Worm (Caenorhabditis elegans) whole organism, L1 larva: ENCODE measurements around the gene R193.1.

ENCODE experiments used
- C16A3.4 ChIP-seq: fragments of 150-350 bp; optimal IDR thresholded peaks from 2 replicates; lab custom pipeline; 2014; ENCODE audit warnings: missing biosample characterization, missing genetic modification characterization
- F16B12.6 ChIP-seq: fragments of 150-350 bp; optimal IDR thresholded peaks from 2 replicates; lab custom pipeline; 2014; ENCODE audit warnings: missing biosample characterization, missing genetic modification characterization
- aha-1 ChIP-seq: fragments of 150-350 bp; optimal IDR thresholded peaks from 2 replicates; lab custom pipeline; 2014; ENCODE audit warnings: missing biosample characterization, missing genetic modification characterization
- ceh-63 ChIP-seq: fragments of 200-800 bp; sonication (Bioruptor generic); optimal IDR thresholded peaks from 2 replicates; lab custom pipeline; 2018; ENCODE audit warnings: mild to moderate bottlenecking, missing genetic modification characterization, missing compliant biosample characterization
- ceh-8 ChIP-seq: fragments of 200-800 bp; sonication (Bioruptor generic); optimal IDR thresholded peaks from 2 replicates; lab custom pipeline; 2018; ENCODE audit warnings: mild to moderate bottlenecking, missing genetic modification characterization, moderate library complexity, missing compliant biosample characterization
- ceh-90 ChIP-seq: sonication (generic microtip); optimal IDR thresholded peaks from 2 replicates; lab custom pipeline; 2016; ENCODE audit warnings: missing genetic modification characterization, missing compliant biosample characterization
- ces-1 ChIP-seq: fragments of 150-350 bp; optimal IDR thresholded peaks from 2 replicates; lab custom pipeline; 2014; ENCODE audit warnings: missing biosample characterization, missing genetic modification reagents, missing genetic modification characterization
- dsc-1 ChIP-seq: sonication (generic microtip); optimal IDR thresholded peaks from 2 replicates; lab custom pipeline; 2016; ENCODE audit warnings: mild to moderate bottlenecking, missing genetic modification characterization, missing compliant biosample characterization
- efl-1 ChIP-seq, 4 experiments: fragments of 150-350 bp; optimal IDR thresholded peaks in 3 of 4; peaks in 1 of 4; 1 replicate in 1 of 4; 2 replicates in 3 of 4; lab custom pipeline; 2014; ENCODE audit warnings: missing biosample characterization in 2 of 4, missing genetic modification characterization in 2 of 4, missing genetic modification reagents in 2 of 4
- efl-3 ChIP-seq: fragments of 200-800 bp; sonication (Bioruptor generic); optimal IDR thresholded peaks from 2 replicates; lab custom pipeline; 2018; ENCODE audit warnings: mild to moderate bottlenecking, missing genetic modification characterization, missing compliant biosample characterization
- egl-27 ChIP-seq, 2 experiments: fragments of 150-350 bp in 1 of 2; sonication (generic microtip); optimal IDR thresholded peaks; 3 replicates each; lab custom pipeline; 2017 to 2018; ENCODE audit warnings: missing biosample characterization in 2 of 2, missing genetic modification characterization in 2 of 2, missing genetic modification reagents in 2 of 2
- elt-2 ChIP-seq: sonication (generic microtip); optimal IDR thresholded peaks from 2 replicates; lab custom pipeline; 2016; ENCODE audit warnings: missing genetic modification characterization, mild to moderate bottlenecking, inconsistent platforms, missing compliant biosample characterization, missing genetic modification reagents
- elt-3 ChIP-seq, 6 experiments: fragments of 150-350 bp in 1 of 6; sonication (generic microtip); optimal IDR thresholded peaks; 2 replicates each; lab custom pipeline; 2017 to 2018; ENCODE audit warnings: missing biosample characterization in 6 of 6, missing genetic modification characterization in 6 of 6, inconsistent platforms in 1 of 6
- fkh-10 ChIP-seq: sonication (generic microtip); optimal IDR thresholded peaks from 2 replicates; lab custom pipeline; 2017; ENCODE audit warnings: missing biosample characterization, missing genetic modification reagents, missing genetic modification characterization
- fkh-8 ChIP-seq: sonication (generic microtip); optimal IDR thresholded peaks from 2 replicates; lab custom pipeline; 2016; ENCODE audit warnings: mild to moderate bottlenecking, missing genetic modification characterization, missing compliant biosample characterization
- fos-1 ChIP-seq: fragments of 150-350 bp; optimal IDR thresholded peaks from 2 replicates; lab custom pipeline; 2014; ENCODE audit warnings: missing biosample characterization, missing genetic modification characterization
- hlh-17 ChIP-seq: fragments of 200-800 bp; sonication (Bioruptor generic); optimal IDR thresholded peaks from 2 replicates; lab custom pipeline; 2018; ENCODE audit warnings: missing genetic modification characterization, mild to moderate bottlenecking, missing compliant biosample characterization, moderate library complexity, borderline replicate concordance
- hlh-4 ChIP-seq: sonication (generic microtip); optimal IDR thresholded peaks from 2 replicates; lab custom pipeline; 2016; ENCODE audit warnings: mild to moderate bottlenecking, missing genetic modification characterization, missing compliant biosample characterization
- hpl-2 ChIP-seq: fragments of 150-350 bp; optimal IDR thresholded peaks from 2 replicates; lab custom pipeline; 2014; ENCODE audit warnings: missing biosample characterization, missing genetic modification reagents, missing genetic modification characterization
- irx-1 ChIP-seq: sonication (generic microtip); optimal IDR thresholded peaks from 2 replicates; lab custom pipeline; 2016; ENCODE audit warnings: missing genetic modification characterization, missing compliant biosample characterization
- isw-1 ChIP-seq: fragments of 200-800 bp; sonication (Bioruptor generic); IDR thresholded peaks from 2 replicates; pipeline ENCODE4 v1.3.6; 2022; ENCODE audit warnings: missing genetic modification characterization, missing compliant biosample characterization
- lin-14 ChIP-seq: fragments of 200-800 bp; sonication (Bioruptor generic); optimal IDR thresholded peaks from 2 replicates; lab custom pipeline; 2018; ENCODE audit warnings: mild to moderate bottlenecking, missing genetic modification characterization, moderate library complexity, missing compliant biosample characterization
- lin-35 ChIP-seq, 2 experiments: fragments of 150-350 bp; optimal IDR thresholded peaks; 2 replicates each; lab custom pipeline; 2014; ENCODE audit warnings: missing biosample characterization in 2 of 2, missing genetic modification characterization in 2 of 2, missing genetic modification reagents in 2 of 2
- lin-39 ChIP-seq: fragments of 150-350 bp; optimal IDR thresholded peaks from 2 replicates; lab custom pipeline; 2014; ENCODE audit warnings: missing biosample characterization, missing genetic modification reagents, missing genetic modification characterization
- lir-3 ChIP-seq: sonication (generic microtip); optimal IDR thresholded peaks from 2 replicates; lab custom pipeline; 2016; ENCODE audit warnings: mild to moderate bottlenecking, missing genetic modification characterization, moderate library complexity, missing compliant biosample characterization; ENCODE audit not compliant: poor library complexity
- mdl-1 ChIP-seq, 2 experiments: fragments of 150-350 bp; optimal IDR thresholded peaks; 2 replicates each; lab custom pipeline; 2014 to 2017; ENCODE audit warnings: missing biosample characterization in 2 of 2, missing genetic modification characterization in 2 of 2, inconsistent platforms in 1 of 2
- mef-2 ChIP-seq: fragments of 150-350 bp; optimal IDR thresholded peaks from 2 replicates; lab custom pipeline; 2014; ENCODE audit warnings: missing biosample characterization, missing genetic modification characterization
- nhr-12 ChIP-seq: sonication (generic microtip); optimal IDR thresholded peaks from 2 replicates; lab custom pipeline; 2017; ENCODE audit warnings: missing biosample characterization, missing genetic modification characterization
- nhr-71 ChIP-seq: sonication (generic microtip); optimal IDR thresholded peaks from 2 replicates; lab custom pipeline; 2016; ENCODE audit warnings: mild to moderate bottlenecking, missing genetic modification characterization, moderate library complexity, missing compliant biosample characterization
- nhr-84 ChIP-seq: sonication (generic microtip); optimal IDR thresholded peaks from 2 replicates; lab custom pipeline; 2017; ENCODE audit warnings: missing biosample characterization, missing genetic modification characterization
- nhr-90 ChIP-seq: sonication (generic microtip); optimal IDR thresholded peaks from 2 replicates; lab custom pipeline; 2016; ENCODE audit warnings: mild to moderate bottlenecking, missing genetic modification characterization, missing compliant biosample characterization; ENCODE audit not compliant: poor library complexity
- rnt-1 ChIP-seq: sonication (generic microtip); optimal IDR thresholded peaks from 2 replicates; lab custom pipeline; 2016; ENCODE audit warnings: mild to moderate bottlenecking, missing genetic modification characterization, moderate library complexity, missing compliant biosample characterization
- snpc-4 ChIP-seq: fragments of 150-350 bp; optimal IDR thresholded peaks from 2 replicates; lab custom pipeline; 2014; ENCODE audit warnings: missing biosample characterization, missing genetic modification characterization
- snu-23 ChIP-seq: sonication (generic microtip); optimal IDR thresholded peaks from 2 replicates; lab custom pipeline; 2016; ENCODE audit warnings: missing genetic modification characterization, missing compliant biosample characterization
- sox-4 ChIP-seq: sonication (generic microtip); optimal IDR thresholded peaks from 2 replicates; lab custom pipeline; 2016; ENCODE audit warnings: missing genetic modification characterization, missing compliant biosample characterization
- sptf-1 ChIP-seq: fragments of 150-350 bp; optimal IDR thresholded peaks from 2 replicates; lab custom pipeline; 2014; ENCODE audit warnings: missing biosample characterization, missing genetic modification characterization
- swsn-7 ChIP-seq: sonication (generic microtip); optimal IDR thresholded peaks from 2 replicates; lab custom pipeline; 2016; ENCODE audit warnings: missing genetic modification characterization, missing compliant biosample characterization
- tbx-2 ChIP-seq: sonication (generic microtip); optimal IDR thresholded peaks from 2 replicates; lab custom pipeline; 2016; ENCODE audit warnings: missing genetic modification characterization, missing compliant biosample characterization
- unc-130 ChIP-seq: fragments of 150-350 bp; optimal IDR thresholded peaks from 2 replicates; lab custom pipeline; 2017; ENCODE audit warnings: missing biosample characterization, missing genetic modification characterization, inconsistent platforms
- unc-30 ChIP-seq: sonication (generic microtip); optimal IDR thresholded peaks from 2 replicates; lab custom pipeline; 2017; ENCODE audit warnings: missing biosample characterization, missing genetic modification characterization
- unc-62 ChIP-seq: fragments of 150-350 bp; optimal IDR thresholded peaks from 2 replicates; lab custom pipeline; 2014; ENCODE audit warnings: missing biosample characterization, missing genetic modification reagents, missing genetic modification characterization
- unc-86 ChIP-seq: sonication (generic microtip); optimal IDR thresholded peaks from 2 replicates; lab custom pipeline; 2016; ENCODE audit warnings: missing genetic modification characterization, missing compliant biosample characterization
- xbp-1 ChIP-seq: sonication (generic microtip); optimal IDR thresholded peaks from 2 replicates; lab custom pipeline; 2016; ENCODE audit warnings: missing genetic modification characterization, missing compliant biosample characterization
- zag-1 ChIP-seq: fragments of 150-350 bp; optimal IDR thresholded peaks from 2 replicates; lab custom pipeline; 2014; ENCODE audit warnings: missing biosample characterization, missing genetic modification characterization
- ztf-11 ChIP-seq, 2 experiments: sonication (generic microtip); optimal IDR thresholded peaks; 2 replicates each; lab custom pipeline; 2016 to 2017; ENCODE audit warnings: missing genetic modification characterization in 2 of 2, missing biosample characterization in 1 of 2, missing compliant biosample characterization in 1 of 2
- ztf-4 ChIP-seq: fragments of 150-350 bp; optimal IDR thresholded peaks from 2 replicates; lab custom pipeline; 2014; ENCODE audit warnings: missing biosample characterization, missing genetic modification characterization

R193.1 gene

ce11 chrX:1108874-1109273 lies 45.9 kb upstream of the R193.1 start (continued):
- TF ChIP-seq nhr-71 (tag; lab: Kevin White, UChicago) (peak; percentile 44), hlh-17 (GFP tag; lab: Kevin White, UChicago) (no peak), irx-1 (tag; lab: Kevin White, UChicago) (no peak), rnt-1 (tag; lab: Kevin White, UChicago) (peak; percentile 94), C16A3.4 (tag; lab: Kevin White, UChicago) (no peak), xbp-1 (tag; lab: Kevin White, UChicago) (no peak), hpl-2 (GFP tag; lab: Kevin White, UChicago) (no peak), dsc-1 (tag; lab: Kevin White, UChicago) (no peak), tbx-2 (no peak), fkh-10 (no peak), nhr-12 (tag; lab: Kevin White, UChicago) (no peak), lin-39 (peak; percentile 74), ces-1 (no peak), lir-3 (tag; lab: Kevin White, UChicago) (no peak), ceh-8 (GFP tag; lab: Kevin White, UChicago) (no peak), sptf-1 (tag; lab: Kevin White, UChicago) (no peak), mdl-1 (tag; optimal IDR thresholded peaks at IDR 0.05; lab: Kevin White, UChicago) (no peak), unc-130 (peak; percentile 24), elt-2 (no peak), sox-4 (tag; lab: Kevin White, UChicago) (no peak), unc-62 (GFP tag; lab: Kevin White, UChicago) (no peak), ztf-11 (tag; optimal IDR thresholded peaks at IDR 0.05; lab: Kevin White, UChicago) (no peak), fkh-8 (tag; lab: Kevin White, UChicago) (no peak), unc-86 (tag; lab: Kevin White, UChicago) (no peak), egl-27 (tag; optimal IDR thresholded peaks at IDR 0.05; lab: Kevin White, UChicago) (no peak)

DNA sequence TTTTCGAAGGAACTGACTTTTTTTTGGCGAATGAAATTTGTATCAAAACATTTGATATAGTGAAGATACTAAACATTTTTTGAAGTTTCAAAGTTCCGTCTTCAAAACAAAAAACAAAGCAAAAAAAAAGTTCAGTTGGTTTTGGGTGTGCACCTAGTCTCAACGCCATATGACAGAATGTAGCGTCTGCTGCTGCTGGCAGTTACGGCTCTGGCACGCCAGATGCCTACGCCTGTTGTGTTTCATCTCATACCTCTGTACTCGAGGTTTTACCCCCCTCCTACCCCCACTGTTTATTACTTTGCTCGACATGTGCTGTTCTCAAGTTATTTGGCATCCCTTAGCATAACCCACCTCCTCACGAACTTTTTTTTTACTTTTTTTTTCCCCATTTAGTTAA lies 44.0 kb upstream of the R193.1 start:
- peak; percentile 55 for TF ChIP-seq rnt-1 (tag; lab: Kevin White, UChicago)
- TF ChIP-seq nhr-71 (tag; lab: Kevin White, UChicago), result peak; percentile 38
- TF ChIP-seq ceh-8 (GFP tag; lab: Kevin White, UChicago), result no peak
- TF ChIP-seq fos-1 (tag; lab: Kevin White, UChicago), result no peak
- TF ChIP-seq elt-2, result no peak
- no peak for TF ChIP-seq isw-1 (GFP tag; lab: Robert Waterston, UW)
- TF ChIP-seq unc-30 (tag; lab: Kevin White, UChicago), result no peak
- TF ChIP-seq lin-14 (GFP tag; lab: Kevin White, UChicago), result peak; percentile 51
- TF ChIP-seq C16A3.4 (tag; lab: Kevin White, UChicago), result no peak

ce11 chrX:1111603-1112002 lies 43.1 kb upstream of the R193.1 start, which contains the start of gene C05D9.3:
Gene C05D9.3 (plus strand): TSS chrX:1111903.
- TF ChIP-seq C16A3.4 (tag; lab: Kevin White, UChicago) (no peak), sptf-1 (tag; lab: Kevin White, UChicago) (no peak), rnt-1 (tag; lab: Kevin White, UChicago) (no peak), unc-130 (no peak), aha-1 (no peak), nhr-90 (tag; lab: Kevin White, UChicago) (no peak), snu-23 (GFP tag; lab: Kevin White, UChicago) (no peak), snpc-4 (tag; lab: Kevin White, UChicago) (no peak), ztf-11 (tag; optimal IDR thresholded peaks at IDR 0.05; lab: Kevin White, UChicago) (no peak), nhr-71 (tag; lab: Kevin White, UChicago) (no peak), efl-1 (optimal IDR thresholded peaks at IDR 0.05; lab: Kevin White, UChicago) (no peak), efl-1 (GFP tag; optimal IDR thresholded peaks at IDR 0.05 in 1 of 2; lab: Kevin White, UChicago) (no peak), lin-35 (GFP tag; optimal IDR thresholded peaks at IDR 0.05; lab: Kevin White, UChicago) (no peak)
- TF ChIP-seq, all 84 proteins: peak for 0

ce11 chrX:1115207-1115606 lies 39.5 kb upstream of the R193.1 start:
- TF ChIP-seq F16B12.6 (tag; lab: Kevin White, UChicago), result no peak
- no peak for TF ChIP-seq ztf-4 (tag; lab: Kevin White, UChicago)
- TF ChIP-seq ceh-63 (GFP tag; lab: Kevin White, UChicago), result no peak
- TF ChIP-seq zag-1, result no peak
- no peak for TF ChIP-seq sox-4 (tag; lab: Kevin White, UChicago)
- no peak for TF ChIP-seq mdl-1 (tag; optimal IDR thresholded peaks at IDR 0.05; lab: Kevin White, UChicago)
- no peak for TF ChIP-seq elt-3 (tag; optimal IDR thresholded peaks at IDR 0.05; lab: Kevin White, UChicago)
- TF ChIP-seq swsn-7 (tag; lab: Kevin White, UChicago), result no peak
- no peak for TF ChIP-seq ceh-90 (tag; lab: Kevin White, UChicago)
- no peak for TF ChIP-seq lin-35 (GFP tag; optimal IDR thresholded peaks at IDR 0.05; lab: Kevin White, UChicago)
- TF ChIP-seq nhr-71 (tag; lab: Kevin White, UChicago), result no peak
- TF ChIP-seq hlh-17 (GFP tag; lab: Kevin White, UChicago), result no peak
- TF ChIP-seq nhr-84 (tag; lab: Kevin White, UChicago), result no peak
- TF ChIP-seq mef-2 (tag; lab: Kevin White, UChicago), result no peak
- no peak for TF ChIP-seq hlh-4 (tag; lab: Kevin White, UChicago)
- TF ChIP-seq efl-3 (GFP tag; lab: Kevin White, UChicago), result no peak
